Worm (Caenorhabditis elegans): Measurements from ENCODE around the gene Y97E10AR.2.

Gene Y97E10AR.2

ce11 chrV:7995878-7996277 lies at the start of gene Y97E10AR.2:
Gene Y97E10AR.2 (plus strand): TSS chrV:7996178.
- peak; percentile 26 for TF ChIP-seq hlh-1 (tag; optimal IDR thresholded peaks at IDR 0.05)
- TF ChIP-seq nhr-12 (tag; optimal IDR thresholded peaks at IDR 0.05): no peak

ce11 chrV:7946229-7946628 lies 49.7 kb upstream of the Y97E10AR.2 start:
- TF ChIP-seq ham-2 (GFP tag; optimal IDR thresholded peaks at IDR 0.05) (no peak), zip-8 (tag; optimal IDR thresholded peaks at IDR 0.05) (no peak), mep-1 (tag; optimal IDR thresholded peaks at IDR 0.05) (no peak), unc-120 (tag; optimal IDR thresholded peaks at IDR 0.05; ENCODE audit: poor library complexity, severe bottlenecking) (no peak), nhr-237 (tag; optimal IDR thresholded peaks at IDR 0.05) (no peak), M03D4.4 (tag; optimal IDR thresholded peaks at IDR 0.05) (no peak), lsy-2 (tag; optimal IDR thresholded peaks at IDR 0.05) (no peak), nhr-28 (tag; optimal IDR thresholded peaks at IDR 0.05) (no peak), nhr-76 (tag; optimal IDR thresholded peaks at IDR 0.05) (no peak)

- TF ChIP-seq mls-2 (tag; optimal IDR thresholded peaks at IDR 0.05) (no peak), sptf-1 (tag; optimal IDR thresholded peaks at IDR 0.05) (no peak), mep-1 (tag; optimal IDR thresholded peaks at IDR 0.05) (no peak), blmp-1 (tag; optimal IDR thresholded peaks at IDR 0.05) (no peak), elt-3 (tag; optimal IDR thresholded peaks at IDR 0.05) (no peak), lin-13 (tag; optimal IDR thresholded peaks at IDR 0.05) (no peak), tbx-8 (GFP tag; optimal IDR thresholded peaks at IDR 0.05) (no peak), ztf-11 (tag; optimal IDR thresholded peaks at IDR 0.05) (no peak), lsy-2 (tag; optimal IDR thresholded peaks at IDR 0.05) (no peak), ceh-83 (GFP tag; optimal IDR thresholded peaks at IDR 0.05) (no peak), snpc-4 (tag; optimal IDR thresholded peaks at IDR 0.05) (no peak), nhr-2 (tag; optimal IDR thresholded peaks at IDR 0.05) (no peak), flh-1 (GFP tag; optimal IDR thresholded peaks at IDR 0.05) (no peak), zip-8 (tag; optimal IDR thresholded peaks at IDR 0.05) (no peak), elt-1 (tag; optimal IDR thresholded peaks at IDR 0.05; ENCODE audit: borderline replicate concordance, insufficient read depth) (no peak), hlh-1 (tag; optimal IDR thresholded peaks at IDR 0.05) (no peak), nhr-237 (tag; optimal IDR thresholded peaks at IDR 0.05) (no peak), ceh-39 (tag; optimal IDR thresholded peaks at IDR 0.05) (no peak)
These were observed 43.1 kb upstream of the Y97E10AR.2 start, which contains the start of gene clec-216 for ce11 chrV:7952855-7953254. Gene clec-216 (minus strand): TSS chrV:7952955.

- TF ChIP-seq lsy-2 (tag; optimal IDR thresholded peaks at IDR 0.05) (no peak), ceh-43 (GFP tag; optimal IDR thresholded peaks at IDR 0.05) (no peak), hlh-1 (tag; optimal IDR thresholded peaks at IDR 0.05) (no peak)
These were observed 41.4 kb upstream of the Y97E10AR.2 start, which contains the start of gene F26D11.13 for ce11 chrV:7954552-7954951. Gene F26D11.13 (minus strand): TSS chrV:7954652.

- TF ChIP-seq ceh-39 (tag; optimal IDR thresholded peaks at IDR 0.05) (no peak), M03D4.4 (tag; optimal IDR thresholded peaks at IDR 0.05) (no peak), nhr-76 (tag; optimal IDR thresholded peaks at IDR 0.05) (no peak), cnd-1 (tag; optimal IDR thresholded peaks at IDR 0.05) (no peak), nhr-2 (tag; optimal IDR thresholded peaks at IDR 0.05) (no peak), pha-4 (tag; optimal IDR thresholded peaks at IDR 0.05) (no peak), lin-32 (GFP tag; optimal IDR thresholded peaks at IDR 0.05) (no peak), elt-1 (tag; optimal IDR thresholded peaks at IDR 0.05; ENCODE audit: borderline replicate concordance, insufficient read depth) (no peak), lin-13 (tag; optimal IDR thresholded peaks at IDR 0.05) (no peak), ceh-83 (GFP tag; optimal IDR thresholded peaks at IDR 0.05) (no peak), zip-8 (tag; optimal IDR thresholded peaks at IDR 0.05) (no peak), nhr-28 (tag; optimal IDR thresholded peaks at IDR 0.05) (no peak), sptf-1 (tag; optimal IDR thresholded peaks at IDR 0.05) (no peak), mls-2 (tag; optimal IDR thresholded peaks at IDR 0.05) (no peak), drap-1 (GFP tag; optimal IDR thresholded peaks at IDR 0.05) (no peak), bed-3 (GFP tag; optimal IDR thresholded peaks at IDR 0.05) (no peak)
These were observed 40.8 kb upstream of the Y97E10AR.2 start, which contains the start of gene F26D11.12 for ce11 chrV:7955168-7955567. Gene F26D11.12 (minus strand): TSS chrV:7955312.

ce11 chrV:7956218-7956617 lies 39.8 kb upstream of the Y97E10AR.2 start, which contains the start of gene pals-34:
Gene pals-34 (minus strand): TSS chrV:7956497.
- TF ChIP-seq pha-4 (tag; optimal IDR thresholded peaks at IDR 0.05) (no peak), tbx-8 (GFP tag; optimal IDR thresholded peaks at IDR 0.05) (no peak), ceh-39 (tag; optimal IDR thresholded peaks at IDR 0.05) (no peak), drap-1 (GFP tag; optimal IDR thresholded peaks at IDR 0.05) (no peak)
